Worm (Caenorhabditis elegans) whole organism, early embryonic: ENCODE measurements around the gene F58A6.5.
"Not testable (repeated sequence)": the region's sequence is repeated elsewhere in the genome, so short reads cannot be mapped to it uniquely, and the experiment has no call there.

Source experiments
- B0310.2 ChIP-seq: sonication (generic microtip); optimal IDR thresholded peaks from 2 replicates; lab custom pipeline; 2016; ENCODE audit warnings: mild to moderate bottlenecking, missing genetic modification characterization, missing compliant biosample characterization
- F13C5.2 ChIP-seq: sonication (generic microtip); optimal IDR thresholded peaks from 2 replicates; lab custom pipeline; 2017; ENCODE audit warnings: mild to moderate bottlenecking, missing genetic modification characterization, inconsistent platforms, missing compliant biosample characterization
- aly-1 ChIP-seq: sonication (generic microtip); optimal IDR thresholded peaks from 2 replicates; lab custom pipeline; 2016; ENCODE audit warnings: missing genetic modification characterization, missing compliant biosample characterization
- ama-1 ChIP-seq: fragments of 150-350 bp; optimal IDR thresholded peaks from 2 replicates; lab custom pipeline; 2014
- ceh-13 ChIP-seq: fragments of 200-800 bp; sonication (Bioruptor generic); optimal IDR thresholded peaks from 2 replicates; lab custom pipeline; 2018; ENCODE audit warnings: mild to moderate bottlenecking, missing genetic modification characterization, missing compliant biosample characterization
- ceh-36 ChIP-seq: sonication (generic microtip); optimal IDR thresholded peaks from 2 replicates; lab custom pipeline; 2016; ENCODE audit warnings: missing genetic modification characterization, inconsistent platforms, missing compliant biosample characterization
- ets-7 ChIP-seq: sonication (generic microtip); optimal IDR thresholded peaks from 2 replicates; lab custom pipeline; 2016; ENCODE audit warnings: missing genotype, missing genetic modification characterization, missing compliant biosample characterization
- flt-1 ChIP-seq: fragments of 200-800 bp; sonication (Bioruptor generic); IDR thresholded peaks from 2 replicates; pipeline ENCODE4 v1.3.6; 2022; ENCODE audit warnings: missing genetic modification characterization, missing compliant biosample characterization
- hmbx-1 ChIP-seq: sonication (generic microtip); optimal IDR thresholded peaks from 2 replicates; lab custom pipeline; 2016; ENCODE audit warnings: mild to moderate bottlenecking, missing genetic modification characterization, missing compliant biosample characterization
- hmg-4 ChIP-seq: fragments of 200-800 bp; sonication (Bioruptor generic); optimal IDR thresholded peaks from 2 replicates; lab custom pipeline; 2018; ENCODE audit warnings: mild to moderate bottlenecking, missing genetic modification characterization, missing compliant biosample characterization
- hnd-1 ChIP-seq: sonication (generic microtip); optimal IDR thresholded peaks from 2 replicates; lab custom pipeline; 2016; ENCODE audit warnings: missing genetic modification characterization, missing compliant biosample characterization
- pes-1 ChIP-seq: fragments of 200-800 bp; sonication (Bioruptor generic); IDR thresholded peaks from 2 replicates; pipeline ENCODE4 v1.3.6; 2022; ENCODE audit warnings: missing genetic modification reagents, missing genetic modification characterization, missing compliant biosample characterization
- scrt-1 ChIP-seq: fragments of 200-800 bp; sonication (Bioruptor generic); IDR thresholded peaks from 2 replicates; pipeline ENCODE4 v1.3.6; 2022; ENCODE audit warnings: missing genetic modification characterization, missing compliant biosample characterization
- sea-1 ChIP-seq: fragments of 200-800 bp; sonication (Bioruptor generic); conservative IDR thresholded peaks from 2 replicates; pipeline ENCODE4 v1.3.6; 2022; ENCODE audit warnings: missing genetic modification characterization, missing compliant biosample characterization
- tbx-11 ChIP-seq: fragments of 200-800 bp; sonication (Bioruptor generic); IDR thresholded peaks from 2 replicates; pipeline ENCODE4 v1.3.6; 2022; ENCODE audit warnings: missing genetic modification characterization, missing compliant biosample characterization
- tbx-37 ChIP-seq: fragments of 200-800 bp; sonication (Bioruptor generic); conservative IDR thresholded peaks from 2 replicates; pipeline ENCODE4 v1.3.6; 2022; ENCODE audit warnings: missing genetic modification reagents, missing genetic modification characterization, missing compliant biosample characterization
- tra-4 ChIP-seq: sonication (generic microtip); optimal IDR thresholded peaks from 2 replicates; lab custom pipeline; 2017; ENCODE audit warnings: missing genetic modification characterization, missing compliant biosample characterization

F58A6.5 gene

DNA sequence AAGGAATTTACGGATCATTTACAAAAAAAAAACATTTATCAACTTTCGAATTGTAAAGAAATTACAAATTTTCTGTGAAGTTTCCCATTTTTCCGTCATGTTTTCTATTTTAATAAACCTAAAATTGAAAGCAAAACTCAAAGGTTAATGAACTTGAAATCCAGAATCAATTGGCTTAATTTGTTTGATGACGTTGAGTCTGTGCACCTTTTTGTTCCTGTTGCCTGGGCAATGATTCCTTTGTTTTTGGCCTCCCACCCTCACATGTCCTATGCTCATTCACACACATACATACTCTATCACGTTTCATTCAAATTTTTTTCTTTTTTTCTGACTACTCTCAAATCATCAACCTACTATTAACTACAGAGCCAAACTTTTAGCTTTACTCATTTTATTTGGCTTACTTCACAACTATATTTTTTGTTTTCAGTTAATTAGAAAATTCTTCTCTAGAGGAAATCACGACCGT, 11.9 kb downstream of the F58A6.5 start, which contains the start of gene F58A6.2:
F58A6.2 (plus strand) TSS at position 422 of the 472 bp plus-strand sequence.
- TF ChIP-seq aly-1: no peak
- TF ChIP-seq sea-1 (GFP tag; lab: Robert Waterston, UW): no peak
- no peak for TF ChIP-seq ceh-13 (GFP tag; lab: Kevin White, UChicago)
- TF ChIP-seq hnd-1: no peak
- no peak for TF ChIP-seq ceh-36 (tag; lab: Kevin White, UChicago)
- TF ChIP-seq tbx-37 (GFP tag; lab: Robert Waterston, UW): no peak
- TF ChIP-seq tra-4 (tag; lab: Kevin White, UChicago): no peak

ce11 chrII:5131800-5132199, 16.4 kb downstream of the F58A6.5 start:
- TF ChIP-seq F13C5.2 (tag; lab: Kevin White, UChicago) (no peak), ama-1 (no peak), B0310.2 (tag; lab: Kevin White, UChicago) (no peak), aly-1 (no peak)

- TF ChIP-seq hmbx-1 (tag; lab: Kevin White, UChicago): no peak
- no peak for TF ChIP-seq flt-1 (GFP tag; lab: Robert Waterston, UW)
- TF ChIP-seq ceh-36 (tag; lab: Kevin White, UChicago): no peak
- no peak for TF ChIP-seq hnd-1
- no peak for TF ChIP-seq aly-1
- no peak for TF ChIP-seq ama-1
- TF ChIP-seq hmg-4 (GFP tag; lab: Kevin White, UChicago): no peak
These were observed 18.2 kb downstream of the F58A6.5 start, which contains the start of gene lgc-56 for ce11 chrII:5130081-5130480. lgc-56 (plus strand) TSS chrII:5130381.

DNA sequence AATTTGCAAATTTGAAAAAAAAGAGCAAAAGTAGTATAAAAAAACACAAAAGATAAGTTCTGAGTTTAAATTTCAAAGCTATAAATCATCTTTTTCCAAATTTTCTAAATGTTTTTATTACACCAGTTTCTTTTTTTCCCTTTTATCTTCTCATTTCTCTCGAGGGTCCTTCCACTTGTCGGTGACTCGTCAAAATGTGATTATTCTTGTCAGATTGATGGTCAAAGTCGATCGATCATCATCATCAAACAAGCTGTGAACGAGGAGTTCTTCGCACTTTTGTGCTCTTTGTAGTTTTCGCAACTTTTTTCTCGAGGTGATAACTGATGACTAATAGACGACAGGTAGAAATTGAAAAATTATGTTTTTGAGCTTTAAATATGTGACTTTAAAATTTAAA, 27.6 kb downstream of the F58A6.5 start:
- TF ChIP-seq F13C5.2 (tag; lab: Kevin White, UChicago): no peak
- no peak for TF ChIP-seq ceh-36 (tag; lab: Kevin White, UChicago)
- TF ChIP-seq hmg-4 (GFP tag; lab: Kevin White, UChicago): no peak
- TF ChIP-seq aly-1: no peak
- TF ChIP-seq flt-1 (GFP tag; lab: Robert Waterston, UW): no peak

ce11 chrII:5115733-5116132, 32.5 kb downstream of the F58A6.5 start, which contains the start of gene srsy-1:
srsy-1 (plus strand) TSS chrII:5116033.
- no peak for TF ChIP-seq sea-1 (GFP tag; lab: Robert Waterston, UW)
- TF ChIP-seq hnd-1: no peak
- no peak for TF ChIP-seq ceh-36 (tag; lab: Kevin White, UChicago)
- no peak for TF ChIP-seq flt-1 (GFP tag; lab: Robert Waterston, UW)
- no peak for TF ChIP-seq ets-7
- no peak for TF ChIP-seq tra-4 (tag; lab: Kevin White, UChicago)
- no peak for TF ChIP-seq pes-1 (GFP tag; lab: Robert Waterston, UW)
- no peak for TF ChIP-seq hmg-4 (GFP tag; lab: Kevin White, UChicago)
- TF ChIP-seq hmbx-1 (tag; lab: Kevin White, UChicago): no peak
- TF ChIP-seq scrt-1: no peak
- TF ChIP-seq tbx-11 (GFP tag; lab: Robert Waterston, UW): no peak
- TF ChIP-seq ceh-13 (GFP tag; lab: Kevin White, UChicago): no peak
- TF ChIP-seq aly-1: no peak
- TF ChIP-seq ama-1: no peak

DNA sequence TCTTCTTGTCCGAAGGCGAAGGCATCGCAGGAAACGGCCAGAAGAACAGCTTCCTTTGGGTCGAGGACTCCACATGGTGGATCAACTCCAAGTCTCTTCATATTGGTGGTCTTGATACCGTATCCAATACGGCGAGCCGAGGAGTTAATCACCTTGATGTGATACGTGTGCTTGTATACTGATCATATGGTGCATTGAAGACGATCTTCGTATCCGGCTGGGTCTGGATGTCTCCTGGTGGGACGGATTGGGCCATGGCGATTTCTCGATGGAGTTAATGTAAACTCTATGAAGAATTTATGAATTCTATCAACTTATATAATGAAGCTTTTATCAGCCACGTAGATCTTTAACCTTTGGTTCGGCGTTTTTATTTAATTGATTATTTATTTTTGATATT, 33.0 kb downstream of the F58A6.5 start, which contains the start of gene msp-74:
msp-74 (minus strand) TSS at position 101 of the 400 bp plus-strand sequence.
- not testable (repeated sequence) for TF ChIP-seq flt-1 (GFP tag; lab: Robert Waterston, UW); hmbx-1 (tag; lab: Kevin White, UChicago); tbx-37 (GFP tag; lab: Robert Waterston, UW)

- TF ChIP-seq B0310.2 (tag; lab: Kevin White, UChicago) (no peak), aly-1 (no peak), hnd-1 (no peak), scrt-1 (no peak), F13C5.2 (tag; lab: Kevin White, UChicago) (no peak), tra-4 (tag; lab: Kevin White, UChicago) (no peak), pes-1 (GFP tag; lab: Robert Waterston, UW) (no peak), ceh-13 (GFP tag; lab: Kevin White, UChicago) (no peak), sea-1 (GFP tag; lab: Robert Waterston, UW) (no peak)
These were observed 36.2 kb downstream of the F58A6.5 start, which contains the start of gene F09C12.8 for ce11 chrII:5112082-5112481. F09C12.8 (plus strand) TSS chrII:5112382.

- TF ChIP-seq tbx-37 (GFP tag; lab: Robert Waterston, UW) (no peak), scrt-1 (no peak), ets-7 (no peak), hmg-4 (GFP tag; lab: Kevin White, UChicago) (no peak), hnd-1 (no peak), flt-1 (GFP tag; lab: Robert Waterston, UW) (no peak), tbx-11 (GFP tag; lab: Robert Waterston, UW) (no peak), pes-1 (GFP tag; lab: Robert Waterston, UW) (no peak), aly-1 (no peak), tra-4 (tag; lab: Kevin White, UChicago) (no peak), ceh-13 (GFP tag; lab: Kevin White, UChicago) (no peak), B0310.2 (tag; lab: Kevin White, UChicago) (no peak), F13C5.2 (tag; lab: Kevin White, UChicago) (no peak), hmbx-1 (tag; lab: Kevin White, UChicago) (no peak)
These were observed 38.6 kb downstream of the F58A6.5 start, which contains the start of gene F09C12.2 for ce11 chrII:5109693-5110092. F09C12.2 (plus strand) TSS chrII:5110012.
